Fruit fly (Drosophila melanogaster) whole organism, embryonic: ENCODE measurements around the gene Nak.

Experiments used
- Ada2b ChIP-seq: fragments of 200-800 bp; sonication (Bioruptor generic); IDR thresholded peaks from 2 replicates; pipeline ENCODE4 v1.3.6; 2022; ENCODE audit warnings: missing biosample characterization, missing genetic modification characterization
- Blimp-1 ChIP-seq: fragments of 200-800 bp; sonication (Bioruptor generic); optimal IDR thresholded peaks from 3 replicates; lab custom pipeline; 2018; ENCODE audit warnings: missing biosample characterization, missing genetic modification characterization, mild to moderate bottlenecking, moderate library complexity, missing genetic modification reagents
- CG12299 ChIP-seq: fragments of 200-800 bp; sonication (Bioruptor generic); optimal IDR thresholded peaks from 2 replicates; lab custom pipeline; 2018; ENCODE audit warnings: missing biosample characterization, mild to moderate bottlenecking, missing genetic modification characterization
- CG13775 ChIP-seq: fragments of 200-800 bp; sonication (Bioruptor generic); optimal IDR thresholded peaks from 3 replicates; lab custom pipeline; 2017; ENCODE audit warnings: missing biosample characterization, mild to moderate bottlenecking, missing genetic modification characterization
- CG15073 ChIP-seq: fragments of 200-800 bp; sonication (Bioruptor generic); optimal IDR thresholded peaks from 2 replicates; lab custom pipeline; 2016; ENCODE audit warnings: missing biosample characterization, missing genetic modification characterization
- CG15514 ChIP-seq: fragments of 200-800 bp; sonication (Bioruptor generic); optimal IDR thresholded peaks from 3 replicates; lab custom pipeline; 2017; ENCODE audit warnings: missing biosample characterization, missing genetic modification characterization, mild to moderate bottlenecking, moderate library complexity, missing genetic modification reagents
- CG1602 ChIP-seq: fragments of 200-800 bp; sonication (Bioruptor generic); optimal IDR thresholded peaks from 3 replicates; lab custom pipeline; 2016; ENCODE audit warnings: missing biosample characterization, missing genetic modification characterization
- CG16815 ChIP-seq: fragments of 200-800 bp; sonication (Bioruptor generic); optimal IDR thresholded peaks from 3 replicates; lab custom pipeline; 2017; ENCODE audit warnings: missing biosample characterization, mild to moderate bottlenecking, missing genetic modification characterization
- CG17186 ChIP-seq: fragments of 200-800 bp; sonication (Bioruptor generic); optimal IDR thresholded peaks from 3 replicates; lab custom pipeline; 2017; ENCODE audit warnings: missing biosample characterization, missing genetic modification reagents, missing genetic modification characterization
- CG18764 ChIP-seq: fragments of 200-800 bp; sonication (Bioruptor generic); optimal IDR thresholded peaks from 3 replicates; lab custom pipeline; 2016; ENCODE audit warnings: missing biosample characterization, missing genetic modification characterization
- CG2116 ChIP-seq: fragments of 200-800 bp; sonication (Bioruptor generic); optimal IDR thresholded peaks from 3 replicates; lab custom pipeline; 2018; ENCODE audit warnings: missing biosample characterization, mild to moderate bottlenecking, missing genetic modification characterization
- CG30431 ChIP-seq: fragments of 200-800 bp; sonication (Bioruptor generic); optimal IDR thresholded peaks from 2 replicates; lab custom pipeline; 2017; ENCODE audit warnings: missing biosample characterization, missing genetic modification characterization
- CG31388 ChIP-seq: fragments of 200-800 bp; sonication (Bioruptor generic); optimal IDR thresholded peaks from 2 replicates; lab custom pipeline; 2016; ENCODE audit warnings: missing biosample characterization, missing genetic modification characterization
- CG32532 ChIP-seq: fragments of 200-800 bp; sonication (Bioruptor generic); IDR thresholded peaks from 2 replicates; pipeline ENCODE4 v1.3.6; 2022; ENCODE audit warnings: missing biosample characterization, missing genetic modification characterization
- CG43689 ChIP-seq: fragments of 200-800 bp; sonication (Bioruptor generic); IDR thresholded peaks from 2 replicates; pipeline ENCODE4 v1.3.6; 2022; ENCODE audit warnings: missing biosample characterization, missing genetic modification characterization
- CG7745 ChIP-seq: fragments of 200-800 bp; sonication (Bioruptor generic); optimal IDR thresholded peaks from 2 replicates; lab custom pipeline; 2018; ENCODE audit warnings: missing biosample characterization, mild to moderate bottlenecking, missing genetic modification characterization, moderate library complexity
- CG8359 ChIP-seq: fragments of 200-800 bp; sonication (Bioruptor generic); optimal IDR thresholded peaks from 2 replicates; lab custom pipeline; 2017; ENCODE audit warnings: missing biosample characterization, mild to moderate bottlenecking, missing genetic modification characterization, borderline replicate concordance
- CG8765 ChIP-seq: fragments of 200-800 bp; sonication (Bioruptor generic); IDR thresholded peaks from 2 replicates; pipeline ENCODE4 v1.3.6; 2022; ENCODE audit warnings: missing biosample characterization, missing genetic modification characterization
- CG8924 ChIP-seq: fragments of 200-800 bp; optimal IDR thresholded peaks from 3 replicates; lab custom pipeline; 2019; ENCODE audit warnings: missing biosample characterization, mild to moderate bottlenecking, missing genetic modification characterization, moderate library complexity
- Chrac-16 ChIP-seq: fragments of 200-800 bp; sonication (Bioruptor generic); optimal IDR thresholded peaks from 3 replicates; lab custom pipeline; 2016; ENCODE audit warnings: missing biosample characterization, missing genetic modification characterization
- Dbx ChIP-seq: fragments of 200-800 bp; sonication (Bioruptor generic); IDR thresholded peaks from 3 replicates; pipeline ENCODE4 v1.3.6; 2022; ENCODE audit warnings: missing biosample characterization, missing genetic modification characterization
- Dek ChIP-seq: fragments of 200-800 bp; sonication (Bioruptor generic); optimal IDR thresholded peaks from 3 replicates; lab custom pipeline; 2019; ENCODE audit warnings: missing biosample characterization, mild to moderate bottlenecking, missing genetic modification characterization, moderate library complexity
- E2f2 ChIP-seq: fragments of 200-800 bp; sonication (Bioruptor generic); IDR thresholded peaks from 2 replicates; pipeline ENCODE4 v1.3.6; 2022; ENCODE audit warnings: missing biosample characterization, missing genetic modification characterization
- Ets65A ChIP-seq: fragments of 200-800 bp; sonication (Bioruptor generic); peaks from one replicate; lab custom pipeline; 2016; ENCODE audit warnings: missing biosample characterization, missing genetic modification characterization
- Gsc ChIP-seq: fragments of 200-800 bp; sonication (Bioruptor generic); IDR thresholded peaks from 2 replicates; pipeline ENCODE4 v1.3.6; 2022; ENCODE audit warnings: missing biosample characterization, missing genetic modification characterization
- HHEX ChIP-seq: fragments of 200-800 bp; sonication (Bioruptor generic); optimal IDR thresholded peaks from 3 replicates; lab custom pipeline; 2017; ENCODE audit warnings: missing biosample characterization, mild to moderate bottlenecking, missing genetic modification characterization, missing genetic modification reagents
- HLH4C ChIP-seq: fragments of 200-800 bp; sonication (Bioruptor generic); IDR thresholded peaks from 3 replicates; pipeline ENCODE4 v1.3.6; 2022; ENCODE audit warnings: missing biosample characterization, missing genetic modification characterization; ENCODE audit not compliant: partially characterized antibody
- Jarid2 ChIP-seq: fragments of 200-800 bp; sonication (Bioruptor generic); optimal IDR thresholded peaks from 3 replicates; lab custom pipeline; 2017; ENCODE audit warnings: mild to moderate bottlenecking, missing biosample characterization, missing genetic modification reagents, missing genetic modification characterization
- MBD-R2 ChIP-seq: fragments of 200-800 bp; sonication (Bioruptor generic); IDR thresholded peaks from 2 replicates; pipeline ENCODE4 v1.3.6; 2022; ENCODE audit warnings: missing biosample characterization, missing genetic modification characterization
- Mad ChIP-seq: fragments of 200-800 bp; sonication (Bioruptor generic); optimal IDR thresholded peaks from 2 replicates; lab custom pipeline; 2016; ENCODE audit warnings: missing biosample characterization, missing genetic modification characterization
- Sry-δ ChIP-seq: fragments of 200-800 bp; sonication (Bioruptor generic); optimal IDR thresholded peaks from 2 replicates; lab custom pipeline; 2016; ENCODE audit warnings: missing biosample characterization, missing genetic modification characterization
- br ChIP-seq: fragments of >200 bp; optimal IDR thresholded peaks from 2 replicates; lab custom pipeline; 2017
- chn ChIP-seq: fragments of 200-800 bp; sonication (Bioruptor generic); optimal IDR thresholded peaks from 2 replicates; lab custom pipeline; 2016; ENCODE audit warnings: missing biosample characterization, missing genetic modification characterization
- crc ChIP-seq: fragments of 200-800 bp; sonication (Bioruptor generic); optimal IDR thresholded peaks from 2 replicates; lab custom pipeline; 2016; ENCODE audit warnings: missing biosample characterization, missing genetic modification characterization
- dati ChIP-seq: fragments of 200-800 bp; sonication (Bioruptor generic); IDR thresholded peaks from 2 replicates; pipeline ENCODE4 v1.3.6; 2022; ENCODE audit warnings: missing biosample characterization, missing genetic modification characterization
- fd96Cb ChIP-seq: fragments of 200-800 bp; sonication (Bioruptor generic); optimal IDR thresholded peaks from 2 replicates; lab custom pipeline; 2018; ENCODE audit warnings: missing biosample characterization, mild to moderate bottlenecking, missing genetic modification characterization, moderate library complexity
- gce ChIP-seq: fragments of 200-800 bp; sonication (Bioruptor generic); IDR thresholded peaks from 3 replicates; pipeline ENCODE4 v1.3.6; 2022; ENCODE audit warnings: missing biosample characterization, missing genetic modification characterization
- gcm2 ChIP-seq: fragments of 200-800 bp; sonication (Bioruptor generic); optimal IDR thresholded peaks from 2 replicates; lab custom pipeline; 2016; ENCODE audit warnings: missing biosample characterization, missing genetic modification characterization
- gem ChIP-seq: fragments of 200-800 bp; sonication (Bioruptor generic); optimal IDR thresholded peaks from 2 replicates; lab custom pipeline; 2019; ENCODE audit warnings: missing biosample characterization, mild to moderate bottlenecking, missing genetic modification characterization, moderate library complexity
- gsb ChIP-seq: fragments of 200-800 bp; sonication (Bioruptor generic); IDR thresholded peaks from 2 replicates; pipeline ENCODE4 v1.3.6; 2022; ENCODE audit warnings: missing biosample characterization, missing genetic modification characterization
- hkb ChIP-seq, 2 experiments: fragments of 200-800 bp in 1 of 2; fragments of >200 bp in 1 of 2; sonication (Bioruptor generic) in 1 of 2; IDR thresholded peaks in 1 of 2; optimal IDR thresholded peaks in 1 of 2; 2 replicates each; pipeline versions ENCODE4 v1.3.6 to Lab custom; 2017 to 2022; ENCODE audit warnings: missing biosample characterization in 1 of 2, missing genetic modification characterization in 1 of 2
- lmd ChIP-seq: fragments of 200-800 bp; sonication (Bioruptor generic); IDR thresholded peaks from 2 replicates; pipeline ENCODE4 v1.3.6; 2022; ENCODE audit warnings: missing biosample characterization, missing genetic modification characterization
- phol ChIP-seq: fragments of 200-800 bp; sonication (Bioruptor generic); optimal IDR thresholded peaks from 3 replicates; lab custom pipeline; 2018; ENCODE audit warnings: missing biosample characterization, mild to moderate bottlenecking, missing genetic modification characterization, moderate library complexity
- row ChIP-seq: fragments of 200-800 bp; sonication (Bioruptor generic); IDR thresholded peaks from 3 replicates; pipeline ENCODE4 v1.3.6; 2022; ENCODE audit warnings: missing biosample characterization, missing genetic modification characterization
- sisA ChIP-seq: fragments of 200-800 bp; sonication (Bioruptor generic); IDR thresholded peaks from 2 replicates; pipeline ENCODE4 v1.3.6; 2022; ENCODE audit warnings: missing biosample characterization, missing genetic modification characterization
- slou ChIP-seq: fragments of 200-800 bp; sonication (Bioruptor generic); optimal IDR thresholded peaks from 3 replicates; lab custom pipeline; 2016; ENCODE audit warnings: missing biosample characterization, missing genetic modification characterization
- slp2 ChIP-seq: fragments of 200-800 bp; sonication (Bioruptor generic); optimal IDR thresholded peaks from 2 replicates; lab custom pipeline; 2016; ENCODE audit warnings: missing biosample characterization, missing genetic modification characterization
- sr ChIP-seq: fragments of 200-800 bp; sonication (Bioruptor generic); IDR thresholded peaks from 3 replicates; pipeline ENCODE4 v1.3.6; 2022; ENCODE audit warnings: missing biosample characterization, missing genetic modification characterization
- tx ChIP-seq: fragments of 200-800 bp; sonication (Bioruptor generic); optimal IDR thresholded peaks from 2 replicates; lab custom pipeline; 2016; ENCODE audit warnings: missing biosample characterization, missing genetic modification characterization
- zf30C ChIP-seq: fragments of 200-800 bp; sonication (Bioruptor generic); optimal IDR thresholded peaks from 3 replicates; lab custom pipeline; 2018; ENCODE audit warnings: missing biosample characterization, mild to moderate bottlenecking, missing genetic modification characterization
- zfh2 ChIP-seq: fragments of 200-800 bp; sonication (Bioruptor generic); optimal IDR thresholded peaks from 2 replicates; lab custom pipeline; 2016; ENCODE audit warnings: missing biosample characterization, missing genetic modification characterization

Gene Nak

DNA sequence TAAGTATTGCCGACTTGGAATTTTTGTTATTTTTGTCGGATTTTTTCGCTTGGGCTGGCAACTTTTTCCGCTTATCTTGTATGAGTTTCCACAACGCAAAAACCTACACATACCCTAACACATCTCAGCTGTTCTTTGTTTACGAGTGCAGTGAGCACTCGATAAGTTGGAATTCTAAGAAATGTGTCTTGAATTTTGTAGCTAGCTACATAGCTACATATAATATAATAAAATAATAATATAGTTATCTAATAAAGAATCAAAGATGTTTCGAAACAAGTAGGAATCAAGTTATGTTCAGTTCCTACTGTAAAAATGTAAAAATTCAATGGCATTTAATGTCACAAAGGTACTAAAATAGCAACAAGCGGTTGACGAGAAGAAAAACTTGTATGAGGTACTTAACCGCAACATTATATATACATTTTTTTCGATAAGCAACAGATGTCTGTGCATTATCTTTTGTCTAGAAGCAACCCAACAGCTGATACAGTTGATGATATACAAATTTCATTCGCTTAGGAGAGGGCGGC lies 11.3 kb downstream of the Nak start, which contains the start of gene Bhmt (continued):
- TF ChIP-seq slou (no peak), HHEX (peak; percentile 73), CG8924 (tag; lab: Kevin White, UChicago) (peak; percentile 74), gcm2 (GFP tag; lab: Kevin White, UChicago) (no peak), Chrac-16 (GFP tag; lab: Kevin White, UChicago) (peak; percentile 22), chn (GFP tag; lab: Kevin White, UChicago) (no peak), Jarid2 (GFP tag; lab: Kevin White, UChicago) (no peak), Gsc (GFP tag; lab: Robert Waterston, UW) (no peak), fd96Cb (peak; percentile 48), Ada2b (peak; percentile 72; the same call in 1 of the 2 replicates), CG13775 (GFP tag; lab: Kevin White, UChicago) (peak; percentile 51), lmd (GFP tag; lab: Robert Waterston, UW) (peak; percentile 77), CG18764 (peak; percentile 14), HLH4C (GFP tag; lab: Robert Waterston, UW) (no peak), zf30C (no peak), gsb (GFP tag; lab: Robert Waterston, UW) (0 out of 2 replicates have a peak, but pooled peaks have one; percentile 57), gce (GFP tag; lab: Robert Waterston, UW) (peak; percentile 13; the same call in 1 of the 3 replicates), Blimp-1 (GFP tag; lab: Kevin White, UChicago) (peak; percentile 44), MBD-R2 (peak; percentile 72), CG2116 (GFP tag; lab: Kevin White, UChicago) (no peak), Dek (tag; lab: Kevin White, UChicago) (peak; percentile 67), Mad (GFP tag; lab: Kevin White, UChicago) (no peak), br (lab: Kevin White, UChicago) (no peak), crc (GFP tag; lab: Kevin White, UChicago) (no peak), CG1602 (GFP tag; lab: Kevin White, UChicago) (peak; percentile 20), sisA (GFP tag; lab: Robert Waterston, UW) (no peak; the same call in 1 of the 2 replicates), row (peak; percentile 83), phol (tag; lab: Kevin White, UChicago) (peak; percentile 53), CG32532 (GFP tag; lab: Robert Waterston, UW) (peak; percentile 86), CG31388 (GFP tag; lab: Kevin White, UChicago) (no peak), CG15514 (GFP tag; lab: Kevin White, UChicago) (peak; percentile 72), CG43689 (no peak), CG17186 (GFP tag; lab: Kevin White, UChicago) (no peak), Ets65A (GFP tag; lab: Kevin White, UChicago) (peak; percentile 44), Dbx (GFP tag; lab: Robert Waterston, UW) (peak; percentile 78; the same call in 2 of the 3 replicates), sr (GFP tag; lab: Robert Waterston, UW) (no peak), dati (no peak), E2f2 (GFP tag; lab: Robert Waterston, UW) (peak; percentile 34; the same call in 1 of the 2 replicates), CG16815 (no peak), Sry-δ (GFP tag; lab: Kevin White, UChicago) (no peak), hkb (optimal IDR thresholded peaks at IDR 0.05; lab: Kevin White, UChicago) (no peak), hkb (GFP tag; IDR thresholded peaks at IDR 0.05; lab: Robert Waterston, UW) (peak; percentile 73), slp2 (no peak), CG7745 (tag; lab: Kevin White, UChicago) (no peak), zfh2 (GFP tag; lab: Kevin White, UChicago) (peak; percentile 14), gem (tag; lab: Kevin White, UChicago) (peak; percentile 78), CG30431 (GFP tag; lab: Kevin White, UChicago) (no peak), CG8359 (GFP tag; lab: Kevin White, UChicago) (no peak), CG12299 (tag; lab: Kevin White, UChicago) (peak; percentile 47), CG8765 (peak; percentile 11; the same call in 1 of the 2 replicates), tx (no peak), CG15073 (GFP tag; lab: Kevin White, UChicago) (no peak)
